Fruit fly (Drosophila melanogaster) whole organism, prepupa: ENCODE measurements around the gene Hat1.

Experiments
- Blimp-1 ChIP-seq: fragments of 200-800 bp; sonication (Bioruptor generic); optimal IDR thresholded peaks from 3 replicates; lab custom pipeline; 2017; ENCODE audit warnings: missing biosample characterization, missing genetic modification characterization, mild to moderate bottlenecking, moderate library complexity, missing genetic modification reagents
- CG10669 ChIP-seq: fragments of 200-800 bp; sonication (Bioruptor generic); optimal IDR thresholded peaks from 3 replicates; lab custom pipeline; 2018; ENCODE audit warnings: missing biosample characterization, mild to moderate bottlenecking, missing genetic modification characterization, moderate library complexity
- CG11762 ChIP-seq: fragments of 200-800 bp; sonication (Bioruptor generic); optimal IDR thresholded peaks from 3 replicates; lab custom pipeline; 2016; ENCODE audit warnings: missing biosample characterization, missing genetic modification characterization; ENCODE audit not compliant: insufficient read depth
- CG11902 ChIP-seq: fragments of 200-800 bp; sonication (Bioruptor generic); optimal IDR thresholded peaks from 3 replicates; lab custom pipeline; 2016; ENCODE audit warnings: missing biosample characterization, missing genetic modification characterization
- CG15336 ChIP-seq: fragments of 200-800 bp; sonication (Bioruptor generic); IDR thresholded peaks from 2 replicates; pipeline ENCODE4 v1.3.6; 2022; ENCODE audit warnings: missing biosample characterization, missing genetic modification characterization
- CG16779 ChIP-seq: fragments of 200-800 bp; sonication (Bioruptor generic); optimal IDR thresholded peaks from 3 replicates; lab custom pipeline; 2017; ENCODE audit warnings: missing biosample characterization, mild to moderate bottlenecking, missing genetic modification characterization
- CG31627 ChIP-seq: fragments of 200-800 bp; sonication (Bioruptor generic); optimal IDR thresholded peaks from 3 replicates; lab custom pipeline; 2016; ENCODE audit warnings: missing biosample characterization, missing genetic modification characterization
- CG32006 ChIP-seq: fragments of 200-800 bp; sonication (Bioruptor generic); optimal IDR thresholded peaks from 3 replicates; lab custom pipeline; 2017; ENCODE audit warnings: missing biosample characterization, mild to moderate bottlenecking, missing genetic modification characterization
- CG34406 ChIP-seq: fragments of 200-800 bp; sonication (Bioruptor generic); optimal IDR thresholded peaks from 3 replicates; lab custom pipeline; 2016; ENCODE audit warnings: missing biosample characterization, missing genetic modification characterization
- CG3919 ChIP-seq: fragments of 200-800 bp; sonication (Bioruptor generic); optimal IDR thresholded peaks from 3 replicates; lab custom pipeline; 2016; ENCODE audit warnings: missing biosample characterization, missing genetic modification characterization
- CG6792 ChIP-seq: fragments of 200-800 bp; sonication (Bioruptor generic); optimal IDR thresholded peaks from 3 replicates; lab custom pipeline; 2016; ENCODE audit warnings: missing biosample characterization, missing genetic modification characterization
- CG6808 ChIP-seq: fragments of 200-800 bp; sonication (Bioruptor generic); optimal IDR thresholded peaks from 3 replicates; lab custom pipeline; 2017; ENCODE audit warnings: missing biosample characterization, missing genetic modification characterization, mild to moderate bottlenecking, moderate library complexity, missing genetic modification reagents
- CG6854 ChIP-seq: fragments of 200-800 bp; sonication (Bioruptor generic); optimal IDR thresholded peaks from 2 replicates; lab custom pipeline; 2017; ENCODE audit warnings: missing biosample characterization, mild to moderate bottlenecking, missing genetic modification characterization
- CG7368 ChIP-seq: fragments of 200-800 bp; sonication (Bioruptor generic); optimal IDR thresholded peaks from 3 replicates; lab custom pipeline; 2016; ENCODE audit warnings: missing biosample characterization, missing genetic modification characterization
- CG8119 ChIP-seq: fragments of 200-800 bp; sonication (Bioruptor generic); IDR thresholded peaks from 3 replicates; pipeline ENCODE4 v1.3.6; 2022; ENCODE audit warnings: missing biosample characterization, missing genetic modification characterization
- CG8632 ChIP-seq: fragments of 200-800 bp; sonication (Bioruptor generic); optimal IDR thresholded peaks from 3 replicates; lab custom pipeline; 2016; ENCODE audit warnings: missing biosample characterization, missing genetic modification characterization
- Eip75B ChIP-seq: fragments of 200-800 bp; sonication (Bioruptor generic); optimal IDR thresholded peaks from 3 replicates; lab custom pipeline; 2016; ENCODE audit warnings: missing biosample characterization, missing genetic modification characterization
- Eip78C ChIP-seq: fragments of 200-800 bp; sonication (Bioruptor generic); peaks from one replicate; lab custom pipeline; 2016; ENCODE audit warnings: missing biosample characterization, missing genetic modification characterization
- Eip93F ChIP-seq: fragments of 200-800 bp; sonication (Bioruptor generic); optimal IDR thresholded peaks from 2 replicates; lab custom pipeline; 2016; ENCODE audit warnings: missing biosample characterization, mild to moderate bottlenecking, missing genetic modification characterization
- Ets96B ChIP-seq: fragments of 200-800 bp; optimal IDR thresholded peaks from 2 replicates; lab custom pipeline; 2019; ENCODE audit warnings: missing biosample characterization, mild to moderate bottlenecking, missing genetic modification characterization, moderate library complexity
- Gug ChIP-seq: fragments of 200-800 bp; sonication (Bioruptor generic); IDR thresholded peaks from 2 replicates; pipeline ENCODE4 v1.3.6; 2022; ENCODE audit warnings: missing biosample characterization, missing genetic modification characterization
- Hr39 ChIP-seq: fragments of 200-800 bp; sonication (Bioruptor generic); optimal IDR thresholded peaks from 2 replicates; lab custom pipeline; 2016; ENCODE audit warnings: missing biosample characterization, missing genetic modification characterization
- Lpt ChIP-seq: fragments of 200-800 bp; sonication (Bioruptor generic); optimal IDR thresholded peaks from 3 replicates; lab custom pipeline; 2016; ENCODE audit warnings: missing biosample characterization, missing genetic modification characterization
- Met ChIP-seq: fragments of 200-800 bp; sonication (Bioruptor generic); optimal IDR thresholded peaks from 3 replicates; lab custom pipeline; 2016; ENCODE audit warnings: missing biosample characterization, missing genetic modification characterization
- OdsH ChIP-seq: fragments of 200-800 bp; sonication (Bioruptor generic); optimal IDR thresholded peaks from 3 replicates; lab custom pipeline; 2016; ENCODE audit warnings: missing biosample characterization, missing genetic modification characterization
- Sox102F ChIP-seq: fragments of 200-800 bp; sonication (Bioruptor generic); optimal IDR thresholded peaks from 2 replicates; lab custom pipeline; 2016; ENCODE audit warnings: missing biosample characterization, mild to moderate bottlenecking, missing genetic modification characterization
- Sox14 ChIP-seq: fragments of 200-800 bp; sonication (Bioruptor generic); optimal IDR thresholded peaks from 3 replicates; lab custom pipeline; 2016; ENCODE audit warnings: missing biosample characterization, missing genetic modification characterization
- Sox15 ChIP-seq: fragments of 200-800 bp; sonication (Bioruptor generic); optimal IDR thresholded peaks from 3 replicates; lab custom pipeline; 2016; ENCODE audit warnings: missing biosample characterization, missing genetic modification characterization
- achi ChIP-seq: fragments of 200-800 bp; sonication (Bioruptor generic); optimal IDR thresholded peaks from 3 replicates; lab custom pipeline; 2016; ENCODE audit warnings: missing biosample characterization, missing genetic modification characterization
- cyc ChIP-seq: fragments of 200-800 bp; sonication (Bioruptor generic); optimal IDR thresholded peaks from 3 replicates; lab custom pipeline; 2016; ENCODE audit warnings: missing biosample characterization, missing genetic modification characterization
- dac ChIP-seq: fragments of 200-800 bp; sonication (Bioruptor generic); optimal IDR thresholded peaks from 2 replicates; lab custom pipeline; 2017; ENCODE audit warnings: missing biosample characterization, mild to moderate bottlenecking, missing genetic modification characterization
- dsx ChIP-seq: fragments of 200-800 bp; optimal IDR thresholded peaks from 3 replicates; lab custom pipeline; 2019; ENCODE audit warnings: missing biosample characterization, mild to moderate bottlenecking, missing genetic modification characterization, moderate library complexity; ENCODE audit not compliant: poor library complexity, severe bottlenecking
- eg ChIP-seq: fragments of 200-800 bp; sonication (Bioruptor generic); IDR thresholded peaks from 3 replicates; pipeline ENCODE4 v1.3.6; 2022; ENCODE audit warnings: missing biosample characterization, missing genetic modification characterization
- esn ChIP-seq: fragments of 200-800 bp; sonication (Bioruptor generic); optimal IDR thresholded peaks from 2 replicates; lab custom pipeline; 2016; ENCODE audit warnings: missing biosample characterization, mild to moderate bottlenecking, missing genetic modification characterization, moderate library complexity
- fd59A ChIP-seq: fragments of 200-800 bp; sonication (Bioruptor generic); optimal IDR thresholded peaks from 2 replicates; lab custom pipeline; 2017; ENCODE audit warnings: missing biosample characterization, mild to moderate bottlenecking, missing genetic modification characterization, missing genetic modification reagents
- fd85E ChIP-seq: fragments of 200-800 bp; sonication (Bioruptor generic); optimal IDR thresholded peaks from 3 replicates; lab custom pipeline; 2016; ENCODE audit warnings: missing biosample characterization, missing genetic modification characterization
- lz ChIP-seq: fragments of 200-800 bp; sonication (Bioruptor generic); optimal IDR thresholded peaks from 3 replicates; lab custom pipeline; 2016; ENCODE audit warnings: missing biosample characterization, missing genetic modification characterization
- net ChIP-seq: fragments of 200-800 bp; sonication (Bioruptor generic); optimal IDR thresholded peaks from 3 replicates; lab custom pipeline; 2016; ENCODE audit warnings: missing biosample characterization, missing genetic modification characterization
- pdm3 ChIP-seq: fragments of 200-800 bp; sonication (Bioruptor generic); optimal IDR thresholded peaks from 3 replicates; lab custom pipeline; 2016; ENCODE audit warnings: missing biosample characterization, missing genetic modification characterization
- salr ChIP-seq, 2 experiments: fragments of 200-800 bp; sonication (Bioruptor generic); optimal IDR thresholded peaks; 3 replicates each; lab custom pipeline; 2016 to 2018; ENCODE audit warnings: missing biosample characterization in 2 of 2, missing genetic modification characterization in 2 of 2, mild to moderate bottlenecking in 1 of 2
- ss ChIP-seq, 2 experiments: fragments of 200-800 bp; sonication (Bioruptor generic); optimal IDR thresholded peaks; 2 replicates in 1 of 2; 3 replicates in 1 of 2; lab custom pipeline; 2017 to 2018; ENCODE audit warnings: mild to moderate bottlenecking in 2 of 2, missing biosample characterization in 2 of 2, missing genetic modification characterization in 2 of 2, moderate library complexity in 1 of 2
- svp ChIP-seq: fragments of 200-800 bp; sonication (Bioruptor generic); peaks from one replicate; lab custom pipeline; 2016; ENCODE audit warnings: missing biosample characterization, missing genetic modification characterization
- topi ChIP-seq: fragments of 200-800 bp; sonication (Bioruptor generic); optimal IDR thresholded peaks from 3 replicates; lab custom pipeline; 2016; ENCODE audit warnings: missing biosample characterization, missing genetic modification characterization
- vri ChIP-seq: fragments of 200-800 bp; sonication (Bioruptor generic); optimal IDR thresholded peaks from 3 replicates; lab custom pipeline; 2016; ENCODE audit warnings: missing biosample characterization, mild to moderate bottlenecking, missing genetic modification characterization

Hat1 gene

dm6 chr3R:5838683-5839365 lies 49.6 kb upstream of the Hat1 start (continued):
- peak; percentile 11 for TF ChIP-seq pdm3 (GFP tag; lab: Kevin White, UChicago)
- no peak for TF ChIP-seq cyc (GFP tag; lab: Kevin White, UChicago)
- TF ChIP-seq achi, result peak; percentile 2
- TF ChIP-seq Ets96B (tag; lab: Kevin White, UChicago), result no peak
- peak; percentile 52 for TF ChIP-seq CG10669 (GFP tag; lab: Kevin White, UChicago)
- TF ChIP-seq CG6808, result no peak
- no peak for TF ChIP-seq Lpt (GFP tag; lab: Kevin White, UChicago)
- peak; percentile 83 for TF ChIP-seq Eip78C
- TF ChIP-seq fd59A (GFP tag; lab: Kevin White, UChicago), result peak; percentile 11
- TF ChIP-seq CG32006 (GFP tag; lab: Kevin White, UChicago), result no peak
- TF ChIP-seq dsx (GFP tag; lab: Kevin White, UChicago), result no peak
- no peak for TF ChIP-seq fd85E (GFP tag; lab: Kevin White, UChicago)
- TF ChIP-seq CG8119 (GFP tag; lab: Robert Waterston, UW), result no peak
- TF ChIP-seq CG11762, result peak; percentile 13
- TF ChIP-seq svp (GFP tag; lab: Kevin White, UChicago), result peak; percentile 91
- TF ChIP-seq CG31627 (GFP tag; lab: Kevin White, UChicago), result no peak
- TF ChIP-seq ss (GFP tag; optimal IDR thresholded peaks at IDR 0.05; lab: Kevin White, UChicago), result no peak

dm6 chr3R:5836536-5836935 lies 47.4 kb upstream of the Hat1 start:
- TF ChIP-seq pdm3 (GFP tag; lab: Kevin White, UChicago), result no peak
- no peak for TF ChIP-seq Sox14
- no peak for TF ChIP-seq Sox15 (GFP tag; lab: Kevin White, UChicago)
- TF ChIP-seq vri (GFP tag; lab: Kevin White, UChicago), result no peak
- no peak for TF ChIP-seq CG6854 (GFP tag; lab: Kevin White, UChicago)
- TF ChIP-seq Met (GFP tag; lab: Kevin White, UChicago), result no peak
- TF ChIP-seq Hr39, result no peak
- TF ChIP-seq OdsH, result no peak
- no peak for TF ChIP-seq Eip93F (GFP tag; lab: Kevin White, UChicago)
- no peak for TF ChIP-seq eg
- TF ChIP-seq cyc (GFP tag; lab: Kevin White, UChicago), result no peak
- no peak for TF ChIP-seq net (GFP tag; lab: Kevin White, UChicago)
- no peak for TF ChIP-seq topi (GFP tag; lab: Kevin White, UChicago)
- no peak for TF ChIP-seq dac (GFP tag; lab: Kevin White, UChicago)
- TF ChIP-seq CG15336 (GFP tag; lab: Robert Waterston, UW), result no peak
- no peak for TF ChIP-seq CG3919 (GFP tag; lab: Kevin White, UChicago)
- TF ChIP-seq CG6792 (GFP tag; lab: Kevin White, UChicago), result no peak
- TF ChIP-seq Gug (GFP tag; lab: Robert Waterston, UW), result no peak
- no peak for TF ChIP-seq Blimp-1 (GFP tag; lab: Kevin White, UChicago)
- TF ChIP-seq Eip75B, result no peak
- TF ChIP-seq, all 60 proteins: peak for 0

- peak; percentile 67 for TF ChIP-seq dsx (GFP tag; lab: Kevin White, UChicago)
- peak; percentile 91 for TF ChIP-seq CG34406 (GFP tag; lab: Kevin White, UChicago)
- TF ChIP-seq CG7368 (GFP tag; lab: Kevin White, UChicago), result peak; percentile 84
- TF ChIP-seq CG16779 (tag; lab: Kevin White, UChicago), result peak; percentile 78
- peak; percentile 93 for TF ChIP-seq Sox14
- peak; percentile 93 for TF ChIP-seq CG8119 (GFP tag; lab: Robert Waterston, UW)
- TF ChIP-seq CG11902 (GFP tag; lab: Kevin White, UChicago), result peak; percentile 91
- peak; percentile 89 for TF ChIP-seq Sox102F
- peak; percentile 97 for TF ChIP-seq Hr39
- peak; percentile 87 for TF ChIP-seq CG8632 (GFP tag; lab: Kevin White, UChicago)
- peak; percentile 76 for TF ChIP-seq fd85E (GFP tag; lab: Kevin White, UChicago)
- peak; percentile 94 for TF ChIP-seq CG3919 (GFP tag; lab: Kevin White, UChicago)
- peak; percentile 97 for TF ChIP-seq cyc (GFP tag; lab: Kevin White, UChicago)
- TF ChIP-seq esn (GFP tag; lab: Kevin White, UChicago), result peak; percentile 93
- TF ChIP-seq vri (GFP tag; lab: Kevin White, UChicago), result peak; percentile 47
- TF ChIP-seq Eip93F (GFP tag; lab: Kevin White, UChicago), result peak; percentile 34
- peak; percentile 79 for TF ChIP-seq CG10669 (GFP tag; lab: Kevin White, UChicago)
- peak; percentile 69 to 85 for TF ChIP-seq salr (GFP tag; optimal IDR thresholded peaks at IDR 0.05; lab: Kevin White, UChicago)
- TF ChIP-seq net (GFP tag; lab: Kevin White, UChicago), result peak; percentile 91
- peak; percentile 97 for TF ChIP-seq svp (GFP tag; lab: Kevin White, UChicago)
- TF ChIP-seq lz, result peak; percentile 94
- peak; percentile 83 for TF ChIP-seq Ets96B (tag; lab: Kevin White, UChicago)
- peak; percentile 92 for TF ChIP-seq pdm3 (GFP tag; lab: Kevin White, UChicago)
- peak; percentile 92 for TF ChIP-seq Eip75B
- peak; percentile 96 for TF ChIP-seq CG15336 (GFP tag; lab: Robert Waterston, UW)
Measured at dm6 chr3R:5833948-5834504, 44.8 kb upstream of the Hat1 start.
